Worm (Caenorhabditis elegans): ENCODE data around the gene sre-33.

DNA sequence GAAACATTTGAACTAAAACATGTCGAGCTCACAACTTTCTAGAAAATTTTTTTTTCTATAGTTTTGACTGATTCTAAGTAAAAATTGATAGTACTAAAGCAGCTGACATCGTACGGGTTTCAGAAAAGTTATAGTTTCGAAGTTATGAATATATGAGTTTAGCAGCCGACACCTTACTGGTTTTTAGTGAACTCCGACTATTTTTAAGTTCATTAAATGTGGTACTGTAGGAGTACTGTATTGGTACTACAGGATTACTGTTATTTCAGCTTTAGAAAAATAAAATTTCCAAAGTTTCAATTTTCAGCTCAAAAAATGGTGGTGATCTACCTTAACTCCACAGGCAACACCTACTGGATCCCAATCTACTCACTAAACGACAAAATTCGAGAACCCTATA is 12.5 kb downstream of the sre-33 start, which contains the start of gene sre-37:
- TF ChIP-seq aly-2 (tag; optimal IDR thresholded peaks at IDR 0.05) (no peak), egl-27 (tag; optimal IDR thresholded peaks at IDR 0.05) (no peak), snpc-4 (tag; optimal IDR thresholded peaks at IDR 0.05) (no peak), fos-1 (tag; optimal IDR thresholded peaks at IDR 0.05) (no peak), nhr-43 (tag; optimal IDR thresholded peaks at IDR 0.05; ENCODE audit: poor library complexity, severe bottlenecking) (no peak), nhr-11 (tag; optimal IDR thresholded peaks at IDR 0.05) (no peak), ceh-28 (tag; optimal IDR thresholded peaks at IDR 0.05) (no peak), ztf-11 (tag; optimal IDR thresholded peaks at IDR 0.05) (no peak), nhr-76 (tag; optimal IDR thresholded peaks at IDR 0.05) (no peak), fkh-10 (GFP tag; optimal IDR thresholded peaks at IDR 0.05) (no peak), unc-62 (GFP tag; optimal IDR thresholded peaks at IDR 0.05) (no peak), mdl-1 (tag; optimal IDR thresholded peaks at IDR 0.05) (no peak), daf-12 (tag; optimal IDR thresholded peaks at IDR 0.05) (no peak), ama-1 (optimal IDR thresholded peaks at IDR 0.05) (no peak)
